Worm (Caenorhabditis elegans): ENCODE data around the gene srbc-7.

ce11 chrV:7451421-7451820, 36.0 kb downstream of the srbc-7 start, which contains the start of gene try-11:
- TF ChIP-seq med-1 (GFP tag; optimal IDR thresholded peaks at IDR 0.05; ENCODE audit: insufficient read depth) (no peak), klf-2 (GFP tag; conservative IDR thresholded peaks at IDR 0.05) (no peak), cog-1 (tag; optimal IDR thresholded peaks at IDR 0.05) (no peak), tab-1 (GFP tag; IDR thresholded peaks at IDR 0.05) (no peak), T22C8.4 (GFP tag; IDR thresholded peaks at IDR 0.05) (no peak), ref-1 (GFP tag; conservative IDR thresholded peaks at IDR 0.05) (no peak), ztf-23 (GFP tag; IDR thresholded peaks at IDR 0.05) (no peak), ztf-29 (GFP tag; IDR thresholded peaks at IDR 0.05) (no peak), flt-1 (GFP tag; IDR thresholded peaks at IDR 0.05) (no peak)

Data from whole organism, midembryonic.